Fruit fly (Drosophila melanogaster) whole organism, wandering third instar larva: ENCODE results near the gene Tpc1.

ENCODE experiments used
- psq ChIP-seq: fragments of 200-800 bp; sonication (Bioruptor generic); optimal IDR thresholded peaks from 3 replicates; lab custom pipeline; 2017; ENCODE audit warnings: missing biosample characterization, mild to moderate bottlenecking, missing genetic modification characterization, moderate library complexity
- sage ChIP-seq: fragments of 200-800 bp; sonication (Bioruptor generic); optimal IDR thresholded peaks from 2 replicates; lab custom pipeline; 2016; ENCODE audit warnings: missing biosample characterization, mild to moderate bottlenecking, missing genetic modification characterization
- tai ChIP-seq: sonication (Bioruptor generic); optimal IDR thresholded peaks from 2 replicates; lab custom pipeline; 2016; ENCODE audit warnings: missing biosample characterization, missing genetic modification characterization
- usp ChIP-seq: fragments of >200 bp; optimal IDR thresholded peaks from 2 replicates; lab custom pipeline; 2017; ENCODE audit warnings: missing biosample characterization, missing genetic modification characterization

- TF ChIP-seq psq: no peak
- no peak for TF ChIP-seq sage (GFP tag; lab: Kevin White, UChicago)
- no peak for TF ChIP-seq usp
- no peak for TF ChIP-seq tai (GFP tag; lab: Kevin White, UChicago)
These were observed 39.6 kb downstream of the Tpc1 start for dm6 chr3R:10842422-10842821.
